Worm (Caenorhabditis elegans) whole organism, dauer: ENCODE results near the gene F33H12.1.
"Not testable (repeated sequence)": the region's sequence is repeated elsewhere in the genome, so short reads cannot be mapped to it uniquely, and the experiment has no call there.

Source experiments
- unc-62 ChIP-seq: sonication (generic microtip); optimal IDR thresholded peaks from 2 replicates; lab custom pipeline; 2017; ENCODE audit warnings: missing biosample characterization, missing genetic modification reagents, missing genetic modification characterization

Gene F33H12.1

ce11 chrII:2622480-2622879, 22.2 kb downstream of the F33H12.1 start, which contains the start of gene D2062.5:
Gene D2062.5 (plus strand): TSS chrII:2622780.
- TF ChIP-seq unc-62 (GFP tag; lab: Kevin White, UChicago) = no peak

ce11 chrII:2622936-2623452, 22.7 kb downstream of the F33H12.1 start, which contains the start of gene D2062.4:
Gene D2062.4 (plus strand): TSS chrII:2623402.
- not testable (repeated sequence) for TF ChIP-seq unc-62 (GFP tag; lab: Kevin White, UChicago)

- no peak for TF ChIP-seq unc-62 (GFP tag; lab: Kevin White, UChicago)
Measured at ce11 chrII:2624792-2625191, 24.5 kb downstream of the F33H12.1 start, which contains the start of gene lgc-28. Gene lgc-28 (plus strand): TSS chrII:2625092.

ce11 chrII:2627154-2627799, 27.0 kb downstream of the F33H12.1 start, which contains the start of gene sri-71:
Gene sri-71 (plus strand): TSS chrII:2627749.
- TF ChIP-seq unc-62 (GFP tag; lab: Kevin White, UChicago) = no peak

ce11 chrII:2628401-2628800, 28.1 kb downstream of the F33H12.1 start:
- no peak for TF ChIP-seq unc-62 (GFP tag; lab: Kevin White, UChicago)

ce11 chrII:2629270-2629669, 29.0 kb downstream of the F33H12.1 start, which contains the start of gene sri-37:
Gene sri-37 (plus strand): TSS chrII:2629570.
- TF ChIP-seq unc-62 (GFP tag; lab: Kevin White, UChicago) = no peak

ce11 chrII:2631169-2631568, 30.9 kb downstream of the F33H12.1 start, which contains the start of gene D2062.1:
Gene D2062.1 (plus strand): TSS chrII:2631469.
- TF ChIP-seq unc-62 (GFP tag; lab: Kevin White, UChicago) = no peak

ce11 chrII:2637359-2637758, 37.1 kb downstream of the F33H12.1 start, which contains the start of gene F22E5.21:
Gene F22E5.21 (minus strand): TSS chrII:2637459.
- TF ChIP-seq unc-62 (GFP tag; lab: Kevin White, UChicago) = no peak

ce11 chrII:2638062-2638461, 37.8 kb downstream of the F33H12.1 start, which contains the start of gene F22E5.9:
Gene F22E5.9 (plus strand): TSS chrII:2638388.
- TF ChIP-seq unc-62 (GFP tag; lab: Kevin White, UChicago) = no peak

- not testable (repeated sequence) for TF ChIP-seq unc-62 (GFP tag; lab: Kevin White, UChicago)
Measured at ce11 chrII:2639401-2640088, 39.3 kb downstream of the F33H12.1 start, which contains the start of gene F22E5.8. Gene F22E5.8 (plus strand): TSS chrII:2640038.

- no peak for TF ChIP-seq unc-62 (GFP tag; lab: Kevin White, UChicago)
Measured at ce11 chrII:2640982-2641381, 40.7 kb downstream of the F33H12.1 start, which contains the start of gene F22E5.23. Gene F22E5.23 (plus strand): TSS chrII:2641282.

- TF ChIP-seq unc-62 (GFP tag; lab: Kevin White, UChicago) = no peak
Measured at ce11 chrII:2641777-2642176, 41.5 kb downstream of the F33H12.1 start, which contains the start of gene F22E5.7. Gene F22E5.7 (plus strand): TSS chrII:2642077.

ce11 chrII:2644498-2644897, 44.2 kb downstream of the F33H12.1 start, which contains the start of gene F22E5.11:
Gene F22E5.11 (minus strand): TSS chrII:2644598.
- no peak for TF ChIP-seq unc-62 (GFP tag; lab: Kevin White, UChicago)

ce11 chrII:2646756-2647155, 46.5 kb downstream of the F33H12.1 start, which contains the start of gene F22E5.12:
Gene F22E5.12 (minus strand): TSS chrII:2646856.
- TF ChIP-seq unc-62 (GFP tag; lab: Kevin White, UChicago) = not testable (repeated sequence)

ce11 chrII:2649015-2649414, 48.7 kb downstream of the F33H12.1 start:
- no peak for TF ChIP-seq unc-62 (GFP tag; lab: Kevin White, UChicago)

- TF ChIP-seq unc-62 (GFP tag; lab: Kevin White, UChicago) = no peak
Measured at ce11 chrII:2649539-2649938, 49.3 kb downstream of the F33H12.1 start, which contains the start of the genes F22E5.13 and F22E5.6. Gene F22E5.13 (minus strand): TSS chrII:2649639. Gene F22E5.6 (plus strand): TSS chrII:2649835.
